Worm (Caenorhabditis elegans) whole organism, L2 larva: Measurements from ENCODE around the gene chil-6.
A peak's percentile ranks its signal among the peaks of the same experiment; 100 is the strongest.

Experiments used
- C34F6.9 ChIP-seq: fragments of 150-350 bp; optimal IDR thresholded peaks from 2 replicates; lab custom pipeline; 2014; ENCODE audit warnings: missing biosample characterization, missing genetic modification characterization
- F13H6.1 ChIP-seq: sonication (generic microtip); optimal IDR thresholded peaks from 2 replicates; lab custom pipeline; 2016; ENCODE audit warnings: missing genetic modification characterization, missing compliant biosample characterization
- Y55F3AM.14 ChIP-seq: fragments of 200-800 bp; sonication (Bioruptor generic); optimal IDR thresholded peaks from 2 replicates; lab custom pipeline; 2018; ENCODE audit warnings: mild to moderate bottlenecking, missing genetic modification characterization, missing compliant biosample characterization
- ZK546.5 ChIP-seq: sonication (generic microtip); optimal IDR thresholded peaks from 2 replicates; lab custom pipeline; 2017; ENCODE audit warnings: missing biosample characterization, missing genetic modification characterization
- alr-1 ChIP-seq: fragments of 150-350 bp; optimal IDR thresholded peaks from 2 replicates; lab custom pipeline; 2014; ENCODE audit warnings: missing biosample characterization, missing genetic modification characterization
- aly-2 ChIP-seq: fragments of 150-350 bp; optimal IDR thresholded peaks from 2 replicates; lab custom pipeline; 2014; ENCODE audit warnings: missing biosample characterization, missing genetic modification characterization
- ama-1 ChIP-seq: fragments of 150-350 bp; optimal IDR thresholded peaks from 2 replicates; lab custom pipeline; 2018; ENCODE audit warnings: inconsistent platforms
- blmp-1 ChIP-seq: sonication (generic microtip); optimal IDR thresholded peaks from 2 replicates; lab custom pipeline; 2017; ENCODE audit warnings: missing genetic modification characterization, mild to moderate bottlenecking, missing compliant biosample characterization, antibody characterized with exemption, moderate library complexity; ENCODE audit not compliant: insufficient read depth
- ceh-16 ChIP-seq: fragments of 150-350 bp; optimal IDR thresholded peaks from 2 replicates; lab custom pipeline; 2014; ENCODE audit warnings: missing biosample characterization, missing genetic modification characterization
- ceh-82 ChIP-seq: fragments of 150-350 bp; optimal IDR thresholded peaks from 2 replicates; lab custom pipeline; 2014; ENCODE audit warnings: missing biosample characterization, missing genetic modification characterization
- crh-2 ChIP-seq: sonication (generic microtip); optimal IDR thresholded peaks from 2 replicates; lab custom pipeline; 2017; ENCODE audit warnings: missing biosample characterization, missing genetic modification characterization
- egl-27 ChIP-seq: sonication (generic microtip); optimal IDR thresholded peaks from 3 replicates; lab custom pipeline; 2017; ENCODE audit warnings: missing biosample characterization, missing genetic modification reagents, missing genetic modification characterization
- elt-1 ChIP-seq: fragments of 150-350 bp; optimal IDR thresholded peaks from 2 replicates; lab custom pipeline; 2014; ENCODE audit warnings: missing biosample characterization, missing genetic modification characterization
- elt-3 ChIP-seq: sonication (generic microtip); optimal IDR thresholded peaks from 2 replicates; lab custom pipeline; 2017; ENCODE audit warnings: missing biosample characterization, missing genetic modification characterization
- fos-1 ChIP-seq: fragments of 150-350 bp; optimal IDR thresholded peaks from 2 replicates; lab custom pipeline; 2014; ENCODE audit warnings: missing biosample characterization, missing genetic modification characterization
- gmeb-1 ChIP-seq: fragments of 150-350 bp; optimal IDR thresholded peaks from 2 replicates; lab custom pipeline; 2014; ENCODE audit warnings: missing biosample characterization, missing genetic modification characterization
- lin-13 ChIP-seq: fragments of 150-350 bp; optimal IDR thresholded peaks from 2 replicates; lab custom pipeline; 2014; ENCODE audit warnings: missing biosample characterization, missing genetic modification reagents, missing genetic modification characterization
- lin-39 ChIP-seq: fragments of 150-350 bp; optimal IDR thresholded peaks from 2 replicates; lab custom pipeline; 2014; ENCODE audit warnings: missing biosample characterization, missing genetic modification reagents, missing genetic modification characterization
- lsy-2 ChIP-seq, 2 experiments: fragments of 150-350 bp in 1 of 2; sonication (generic microtip) in 1 of 2; optimal IDR thresholded peaks; 2 replicates each; lab custom pipeline; 2014 to 2017; ENCODE audit warnings: missing biosample characterization in 2 of 2, missing genetic modification characterization in 2 of 2
- mdl-1 ChIP-seq, 2 experiments: fragments of 150-350 bp in 1 of 2; sonication (generic microtip) in 1 of 2; optimal IDR thresholded peaks; 2 replicates each; lab custom pipeline; 2017; ENCODE audit warnings: missing biosample characterization in 2 of 2, missing genetic modification characterization in 2 of 2
- nhr-10 ChIP-seq: sonication (generic microtip); optimal IDR thresholded peaks from 2 replicates; lab custom pipeline; 2017; ENCODE audit warnings: missing biosample characterization, missing genetic modification characterization
- nhr-12 ChIP-seq: fragments of 150-350 bp; optimal IDR thresholded peaks from 2 replicates; lab custom pipeline; 2014; ENCODE audit warnings: missing biosample characterization, missing genetic modification characterization
- nhr-129 ChIP-seq: fragments of 150-350 bp; optimal IDR thresholded peaks from 2 replicates; lab custom pipeline; 2014; ENCODE audit warnings: missing biosample characterization, missing genetic modification characterization
- nhr-21 ChIP-seq: fragments of 150-350 bp; optimal IDR thresholded peaks from 2 replicates; lab custom pipeline; 2014; ENCODE audit warnings: missing biosample characterization, missing genetic modification characterization
- nhr-23 ChIP-seq: fragments of 150-350 bp; optimal IDR thresholded peaks from 2 replicates; lab custom pipeline; 2014; ENCODE audit warnings: missing biosample characterization, missing genetic modification reagents, missing genetic modification characterization
- nhr-237 ChIP-seq: fragments of 150-350 bp; optimal IDR thresholded peaks from 2 replicates; lab custom pipeline; 2014; ENCODE audit warnings: missing biosample characterization, missing genetic modification characterization
- nhr-25 ChIP-seq: fragments of 150-350 bp; sonication (generic microtip); optimal IDR thresholded peaks from 3 replicates; lab custom pipeline; 2014; ENCODE audit warnings: missing biosample characterization, missing genetic modification characterization
- nhr-77 ChIP-seq: fragments of 150-350 bp; optimal IDR thresholded peaks from 2 replicates; lab custom pipeline; 2014; ENCODE audit warnings: missing biosample characterization, missing genetic modification characterization
- peb-1 ChIP-seq: fragments of 150-350 bp; optimal IDR thresholded peaks from 2 replicates; lab custom pipeline; 2014; ENCODE audit warnings: missing biosample characterization, missing genetic modification characterization
- skn-1 ChIP-seq: sonication (generic microtip); optimal IDR thresholded peaks from 2 replicates; lab custom pipeline; 2017; ENCODE audit warnings: missing biosample characterization, missing genetic modification characterization
- sma-3 ChIP-seq: sonication (generic microtip); optimal IDR thresholded peaks from 2 replicates; lab custom pipeline; 2016; ENCODE audit warnings: missing genetic modification reagents, missing genetic modification characterization, missing compliant biosample characterization
- sma-9 ChIP-seq, 2 experiments: fragments of 150-350 bp in 1 of 2; sonication (generic microtip) in 1 of 2; optimal IDR thresholded peaks; 2 replicates each; lab custom pipeline; 2014 to 2016; ENCODE audit warnings: missing genetic modification characterization in 2 of 2, mild to moderate bottlenecking in 1 of 2, missing biosample characterization in 1 of 2, missing compliant biosample characterization in 1 of 2, missing genetic modification reagents in 1 of 2, moderate library complexity in 1 of 2
- snpc-4 ChIP-seq: fragments of 150-350 bp; optimal IDR thresholded peaks from 2 replicates; lab custom pipeline; 2014; ENCODE audit warnings: missing biosample characterization, missing genetic modification characterization
- unc-39 ChIP-seq: fragments of 150-350 bp; optimal IDR thresholded peaks from 2 replicates; lab custom pipeline; 2014; ENCODE audit warnings: missing biosample characterization, missing genetic modification characterization
- unc-62 ChIP-seq: fragments of 150-350 bp; optimal IDR thresholded peaks from 2 replicates; lab custom pipeline; 2014; ENCODE audit warnings: missing biosample characterization, missing genetic modification reagents, missing genetic modification characterization
- zag-1 ChIP-seq: fragments of 150-350 bp; optimal IDR thresholded peaks from 2 replicates; lab custom pipeline; 2014; ENCODE audit warnings: missing biosample characterization, missing genetic modification characterization
- ztf-11 ChIP-seq: sonication (generic microtip); optimal IDR thresholded peaks from 2 replicates; lab custom pipeline; 2017; ENCODE audit warnings: missing biosample characterization, missing genetic modification characterization
- ztf-4 ChIP-seq: fragments of 150-350 bp; optimal IDR thresholded peaks from 2 replicates; lab custom pipeline; 2014; ENCODE audit warnings: missing biosample characterization, missing genetic modification characterization

Gene chil-6

DNA sequence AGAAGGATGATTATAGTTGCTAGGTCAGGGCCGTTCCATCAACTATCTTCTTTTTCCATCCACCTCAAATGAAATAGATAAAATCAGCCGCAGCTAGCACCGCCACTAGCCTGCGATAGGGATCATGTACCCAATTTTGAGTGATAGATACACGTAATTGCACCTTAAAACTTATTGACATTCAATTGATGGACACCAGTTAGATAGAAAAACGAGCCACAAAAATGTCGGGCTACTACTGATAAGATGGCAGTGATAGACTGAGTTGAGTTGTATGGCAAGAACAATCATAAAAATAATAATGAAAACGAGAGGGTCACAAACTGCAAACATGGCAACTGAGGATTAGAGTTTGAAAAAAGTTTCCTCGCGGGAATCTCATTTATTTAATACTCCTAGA, 34.1 kb upstream of the chil-6 start:
- no peak for TF ChIP-seq elt-3 (tag; lab: Kevin White, UChicago)
- no peak for TF ChIP-seq nhr-77 (tag; lab: Kevin White, UChicago)
- TF ChIP-seq snpc-4: no peak
- no peak for TF ChIP-seq lin-39 (tag; lab: Kevin White, UChicago)
- peak; percentile 70 for TF ChIP-seq fos-1 (tag; lab: Kevin White, UChicago)
- TF ChIP-seq egl-27 (tag; lab: Kevin White, UChicago): peak; percentile 18
- TF ChIP-seq gmeb-1 (tag; lab: Kevin White, UChicago): no peak
- no peak for TF ChIP-seq C34F6.9 (tag; lab: Kevin White, UChicago)
- no peak for TF ChIP-seq crh-2 (tag; lab: Kevin White, UChicago)
- TF ChIP-seq ZK546.5: no peak
- peak; percentile 83 for TF ChIP-seq ceh-16
- no peak for TF ChIP-seq ztf-11 (tag; lab: Kevin White, UChicago)
- no peak for TF ChIP-seq zag-1 (tag; lab: Kevin White, UChicago)
- TF ChIP-seq F13H6.1 (tag; lab: Kevin White, UChicago): no peak
- TF ChIP-seq sma-9 (GFP tag; optimal IDR thresholded peaks at IDR 0.05; lab: Kevin White, UChicago): peak; percentile 79
- TF ChIP-seq sma-9 (tag; optimal IDR thresholded peaks at IDR 0.05; lab: Kevin White, UChicago): no peak
- TF ChIP-seq unc-39 (tag; lab: Kevin White, UChicago): no peak
- no peak for TF ChIP-seq nhr-237
- TF ChIP-seq lsy-2 (tag; optimal IDR thresholded peaks at IDR 0.05; lab: Kevin White, UChicago): no peak
- TF ChIP-seq unc-62: no peak
- no peak for TF ChIP-seq blmp-1
- no peak for TF ChIP-seq ama-1 (lab: Kevin White, UChicago)
- TF ChIP-seq ztf-4: no peak
- no peak for TF ChIP-seq alr-1 (tag; lab: Kevin White, UChicago)
- TF ChIP-seq ceh-82: no peak
- peak; percentile 83 for TF ChIP-seq elt-1
- no peak for TF ChIP-seq lin-13

DNA sequence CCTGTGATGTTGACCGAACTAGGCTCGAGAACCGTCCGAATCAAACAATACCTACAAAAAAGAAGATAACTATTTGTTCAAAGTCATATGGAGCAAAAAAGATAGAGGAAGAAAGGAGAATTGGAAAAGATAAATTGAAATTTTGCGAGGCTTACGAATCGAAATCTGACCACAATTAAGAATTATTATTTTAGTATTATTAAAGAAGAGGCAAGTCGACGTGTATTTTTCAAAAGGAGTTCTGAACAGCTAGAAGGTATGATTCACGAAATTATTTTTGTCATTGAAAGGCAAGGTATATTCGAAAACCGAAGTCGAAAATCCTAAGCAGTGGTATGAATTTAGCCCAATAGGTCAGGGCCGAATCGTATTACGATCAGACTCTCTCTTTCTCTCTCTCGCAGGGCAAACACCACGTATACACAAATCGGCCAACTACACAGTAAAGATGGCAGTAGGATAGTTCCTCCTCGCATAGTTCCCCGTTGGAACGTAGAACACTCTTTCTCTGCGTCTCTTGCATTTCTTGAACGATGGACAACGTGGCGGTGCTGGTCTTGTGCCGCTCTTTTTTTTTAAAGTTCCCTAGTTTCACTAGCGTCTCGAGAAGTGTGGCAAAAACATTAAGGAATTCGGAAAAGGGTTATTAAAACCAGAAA, 33.5 kb upstream of the chil-6 start, which contains the start of gene vgln-1:
Gene vgln-1, minus strand, starts transcription at position 51 of the 659 bp plus-strand sequence.
- TF ChIP-seq nhr-25 (peak; percentile 39), sma-9 (GFP tag; optimal IDR thresholded peaks at IDR 0.05; lab: Kevin White, UChicago) (no peak), sma-9 (tag; optimal IDR thresholded peaks at IDR 0.05; lab: Kevin White, UChicago) (no peak), aly-2 (tag; lab: Kevin White, UChicago) (no peak), ztf-4 (no peak), crh-2 (tag; lab: Kevin White, UChicago) (peak; percentile 41), unc-39 (tag; lab: Kevin White, UChicago) (no peak), nhr-129 (peak; percentile 49), ZK546.5 (no peak), skn-1 (tag; lab: Kevin White, UChicago) (no peak), sma-3 (GFP tag; lab: Kevin White, UChicago) (no peak), nhr-10 (tag; lab: Kevin White, UChicago) (no peak), lsy-2 (tag; optimal IDR thresholded peaks at IDR 0.05; lab: Kevin White, UChicago) (peak in 1 of 2 experiments; percentile 26), gmeb-1 (tag; lab: Kevin White, UChicago) (no peak)

DNA sequence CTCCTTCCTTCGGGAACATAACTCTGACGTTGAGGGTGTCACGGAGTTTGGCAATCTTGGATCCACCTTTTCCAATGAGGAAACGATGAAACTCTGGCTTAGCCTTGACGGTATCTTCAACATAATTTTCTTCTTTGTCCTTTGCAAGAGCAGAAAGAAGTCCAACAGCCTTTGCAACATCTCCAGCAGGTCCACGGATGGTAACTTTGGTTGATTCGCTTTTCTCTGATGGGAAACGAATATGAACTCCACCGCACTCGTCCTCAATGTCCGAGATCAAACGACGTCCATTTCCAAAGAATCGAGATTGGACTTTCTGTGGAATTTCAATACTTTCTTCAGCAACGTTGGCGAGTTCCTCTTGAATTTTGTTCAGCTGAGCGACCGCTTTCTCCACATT, 30.9 kb upstream of the chil-6 start:
- TF ChIP-seq unc-39 (tag; lab: Kevin White, UChicago) (no peak), nhr-12 (tag; lab: Kevin White, UChicago) (no peak), C34F6.9 (tag; lab: Kevin White, UChicago) (no peak), crh-2 (tag; lab: Kevin White, UChicago) (no peak), mdl-1 (tag; optimal IDR thresholded peaks at IDR 0.05; lab: Kevin White, UChicago) (no peak), sma-3 (GFP tag; lab: Kevin White, UChicago) (no peak), nhr-23 (tag; lab: Kevin White, UChicago) (no peak), elt-1 (no peak), snpc-4 (no peak), unc-62 (no peak), peb-1 (tag; lab: Kevin White, UChicago) (no peak), lin-13 (no peak), ama-1 (lab: Kevin White, UChicago) (no peak), sma-9 (GFP tag; optimal IDR thresholded peaks at IDR 0.05; lab: Kevin White, UChicago) (no peak), sma-9 (tag; optimal IDR thresholded peaks at IDR 0.05; lab: Kevin White, UChicago) (no peak), nhr-21 (tag; lab: Kevin White, UChicago) (no peak), Y55F3AM.14 (GFP tag; lab: Kevin White, UChicago) (no peak), ceh-16 (no peak)
- TF ChIP-seq, all 48 proteins: peak for 0
